Fruit fly (Drosophila melanogaster) whole organism, prepupa: Measurements from ENCODE around the gene ClC-c.

Experiments used
- Blimp-1 ChIP-seq: fragments of 200-800 bp; sonication (Bioruptor generic); optimal IDR thresholded peaks from 3 replicates; lab custom pipeline; 2017; ENCODE audit warnings: missing biosample characterization, missing genetic modification characterization, mild to moderate bottlenecking, moderate library complexity, missing genetic modification reagents
- CG11762 ChIP-seq: fragments of 200-800 bp; sonication (Bioruptor generic); optimal IDR thresholded peaks from 3 replicates; lab custom pipeline; 2016; ENCODE audit warnings: missing biosample characterization, missing genetic modification characterization; ENCODE audit not compliant: insufficient read depth
- CG1621 ChIP-seq: fragments of 200-800 bp; sonication (Bioruptor generic); optimal IDR thresholded peaks from 3 replicates; lab custom pipeline; 2018; ENCODE audit warnings: missing biosample characterization, mild to moderate bottlenecking, missing genetic modification characterization
- CG16779 ChIP-seq: fragments of 200-800 bp; sonication (Bioruptor generic); optimal IDR thresholded peaks from 3 replicates; lab custom pipeline; 2017; ENCODE audit warnings: missing biosample characterization, mild to moderate bottlenecking, missing genetic modification characterization
- CG6854 ChIP-seq: fragments of 200-800 bp; sonication (Bioruptor generic); optimal IDR thresholded peaks from 2 replicates; lab custom pipeline; 2017; ENCODE audit warnings: missing biosample characterization, mild to moderate bottlenecking, missing genetic modification characterization
- CG8319 ChIP-seq: fragments of 200-800 bp; sonication (Bioruptor generic); optimal IDR thresholded peaks from 3 replicates; lab custom pipeline; 2016; ENCODE audit warnings: missing biosample characterization, missing genetic modification characterization
- CG8632 ChIP-seq: fragments of 200-800 bp; sonication (Bioruptor generic); optimal IDR thresholded peaks from 3 replicates; lab custom pipeline; 2016; ENCODE audit warnings: missing biosample characterization, missing genetic modification characterization
- Ets21C ChIP-seq: fragments of 200-800 bp; sonication (Bioruptor generic); optimal IDR thresholded peaks from 3 replicates; lab custom pipeline; 2016; ENCODE audit warnings: missing biosample characterization, missing genetic modification characterization
- Ets96B ChIP-seq: fragments of 200-800 bp; optimal IDR thresholded peaks from 2 replicates; lab custom pipeline; 2019; ENCODE audit warnings: missing biosample characterization, mild to moderate bottlenecking, missing genetic modification characterization, moderate library complexity
- acj6 ChIP-seq: fragments of 200-800 bp; sonication (Bioruptor generic); optimal IDR thresholded peaks from 3 replicates; lab custom pipeline; 2016; ENCODE audit warnings: missing biosample characterization, missing genetic modification characterization
- dsx ChIP-seq: fragments of 200-800 bp; optimal IDR thresholded peaks from 3 replicates; lab custom pipeline; 2019; ENCODE audit warnings: missing biosample characterization, mild to moderate bottlenecking, missing genetic modification characterization, moderate library complexity; ENCODE audit not compliant: poor library complexity, severe bottlenecking
- fd59A ChIP-seq: fragments of 200-800 bp; sonication (Bioruptor generic); optimal IDR thresholded peaks from 2 replicates; lab custom pipeline; 2017; ENCODE audit warnings: missing biosample characterization, mild to moderate bottlenecking, missing genetic modification characterization, missing genetic modification reagents
- pdm3 ChIP-seq: fragments of 200-800 bp; sonication (Bioruptor generic); optimal IDR thresholded peaks from 3 replicates; lab custom pipeline; 2016; ENCODE audit warnings: missing biosample characterization, missing genetic modification characterization

DNA sequence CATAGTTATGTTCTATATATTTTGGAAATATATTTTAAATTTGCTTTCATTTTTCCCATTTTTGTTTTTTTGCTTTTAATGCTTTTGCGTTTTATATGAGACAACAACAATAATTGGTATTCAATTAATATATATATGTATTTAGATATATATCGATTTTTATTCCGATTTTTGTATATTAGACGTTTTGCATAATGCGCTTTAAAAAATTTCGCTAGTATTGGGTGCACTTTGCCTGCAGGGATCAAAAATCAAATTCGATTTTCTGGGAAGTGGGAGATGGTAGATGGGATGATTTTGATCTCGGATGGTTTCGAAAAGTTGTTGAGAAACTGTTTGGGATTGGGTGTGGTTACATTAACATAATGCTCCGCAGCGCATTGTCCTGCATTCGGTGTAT, 47.5 kb downstream of the ClC-c start, which contains the start of gene CG5157:
- TF ChIP-seq Ets96B (tag; lab: Kevin White, UChicago): no peak
- TF ChIP-seq Ets21C (GFP tag; lab: Kevin White, UChicago): no peak
- TF ChIP-seq Blimp-1: no peak
- TF ChIP-seq fd59A (GFP tag; lab: Kevin White, UChicago): no peak
- TF ChIP-seq CG1621 (tag; lab: Kevin White, UChicago): no peak
- no peak for TF ChIP-seq CG11762 (GFP tag; lab: Kevin White, UChicago)
- TF ChIP-seq CG8319 (GFP tag; lab: Kevin White, UChicago): no peak
- TF ChIP-seq dsx (GFP tag; lab: Kevin White, UChicago): no peak
- TF ChIP-seq acj6 (GFP tag; lab: Kevin White, UChicago): no peak
- TF ChIP-seq pdm3 (GFP tag; lab: Kevin White, UChicago): no peak
- no peak for TF ChIP-seq CG16779 (tag; lab: Kevin White, UChicago)
- no peak for TF ChIP-seq CG8632 (GFP tag; lab: Kevin White, UChicago)
- TF ChIP-seq CG6854 (GFP tag; lab: Kevin White, UChicago): no peak
